Fruit fly (Drosophila melanogaster) whole organism, embryonic: ENCODE measurements around the gene Cbp20.
A peak's percentile ranks its signal among the peaks of the same experiment; 100 is the strongest.

Source experiments
- Aef1 ChIP-seq: fragments of 200-800 bp; sonication (Bioruptor generic); IDR thresholded peaks from 3 replicates; pipeline ENCODE4 v1.3.6; 2022; ENCODE audit warnings: missing biosample characterization, missing genetic modification characterization
- CG10274 ChIP-seq: fragments of 200-800 bp; sonication (Bioruptor generic); optimal IDR thresholded peaks from 3 replicates; lab custom pipeline; 2017; ENCODE audit warnings: missing biosample characterization, mild to moderate bottlenecking, missing genetic modification characterization
- CG10979 ChIP-seq: fragments of 200-800 bp; sonication (Bioruptor generic); optimal IDR thresholded peaks from 2 replicates; lab custom pipeline; 2018; ENCODE audit warnings: missing biosample characterization, mild to moderate bottlenecking, missing genetic modification characterization, moderate library complexity
- CG11085 ChIP-seq: fragments of 200-800 bp; sonication (Bioruptor generic); IDR thresholded peaks from 2 replicates; pipeline ENCODE4 v1.3.6; 2022; ENCODE audit warnings: missing biosample characterization, missing genetic modification characterization
- CG11560 ChIP-seq: fragments of 200-800 bp; sonication (Bioruptor generic); IDR thresholded peaks from 3 replicates; pipeline ENCODE4 v1.3.6; 2022; ENCODE audit warnings: missing biosample characterization, missing genetic modification characterization
- CG12236 ChIP-seq: fragments of 200-800 bp; sonication (Bioruptor generic); optimal IDR thresholded peaks from 2 replicates; lab custom pipeline; 2016; ENCODE audit warnings: missing biosample characterization, missing genetic modification characterization
- CG13296 ChIP-seq: fragments of 200-800 bp; sonication (Bioruptor generic); optimal IDR thresholded peaks from 3 replicates; lab custom pipeline; 2018; ENCODE audit warnings: missing biosample characterization, mild to moderate bottlenecking, missing genetic modification characterization
- CG13624 ChIP-seq: fragments of 200-800 bp; sonication (Bioruptor generic); optimal IDR thresholded peaks from 2 replicates; lab custom pipeline; 2016; ENCODE audit warnings: missing biosample characterization, missing genetic modification characterization
- CG14965 ChIP-seq: fragments of 200-800 bp; sonication (Bioruptor generic); optimal IDR thresholded peaks from 2 replicates; lab custom pipeline; 2016; ENCODE audit warnings: missing biosample characterization, missing genetic modification characterization, borderline replicate concordance
- CG15073 ChIP-seq: fragments of 200-800 bp; sonication (Bioruptor generic); optimal IDR thresholded peaks from 2 replicates; lab custom pipeline; 2016; ENCODE audit warnings: missing biosample characterization, missing genetic modification characterization
- CG17328 ChIP-seq: fragments of 200-800 bp; sonication (Bioruptor generic); IDR thresholded peaks from 2 replicates; pipeline ENCODE4 v1.3.6; 2022; ENCODE audit warnings: missing biosample characterization, missing genetic modification characterization
- CG17829 ChIP-seq: fragments of 200-800 bp; optimal IDR thresholded peaks from 2 replicates; lab custom pipeline; 2019; ENCODE audit warnings: missing biosample characterization, mild to moderate bottlenecking, missing genetic modification characterization, moderate library complexity
- CG2199 ChIP-seq: fragments of 200-800 bp; sonication (Bioruptor generic); IDR thresholded peaks from 3 replicates; pipeline ENCODE4 v1.3.6; 2022; ENCODE audit warnings: missing biosample characterization, missing genetic modification characterization
- CG2889 ChIP-seq: fragments of 200-800 bp; sonication (Bioruptor generic); IDR thresholded peaks from 3 replicates; pipeline ENCODE4 v1.3.6; 2022; ENCODE audit warnings: missing biosample characterization, missing genetic modification characterization
- CG31388 ChIP-seq: fragments of 200-800 bp; sonication (Bioruptor generic); optimal IDR thresholded peaks from 2 replicates; lab custom pipeline; 2016; ENCODE audit warnings: missing biosample characterization, missing genetic modification characterization
- CG34422 ChIP-seq: fragments of 200-800 bp; sonication (Bioruptor generic); IDR thresholded peaks from 3 replicates; pipeline ENCODE4 v1.3.6; 2022; ENCODE audit warnings: missing biosample characterization, missing genetic modification characterization
- CG3726 ChIP-seq: fragments of 200-800 bp; sonication (Bioruptor generic); IDR thresholded peaks from 3 replicates; pipeline ENCODE4, ENCODE4 v1.3.6; 2022; ENCODE audit warnings: missing biosample characterization, missing genetic modification characterization
- CG6689 ChIP-seq: fragments of 200-800 bp; sonication (Bioruptor generic); IDR thresholded peaks from 2 replicates; pipeline ENCODE4 v1.3.6; 2022; ENCODE audit warnings: missing biosample characterization, missing genetic modification characterization
- CG6813 ChIP-seq: fragments of 200-800 bp; sonication (Bioruptor generic); optimal IDR thresholded peaks from 2 replicates; lab custom pipeline; 2017; ENCODE audit warnings: missing biosample characterization, missing genetic modification characterization, mild to moderate bottlenecking, moderate library complexity, missing genetic modification reagents
- CG7745 ChIP-seq: fragments of 200-800 bp; sonication (Bioruptor generic); optimal IDR thresholded peaks from 2 replicates; lab custom pipeline; 2018; ENCODE audit warnings: missing biosample characterization, mild to moderate bottlenecking, missing genetic modification characterization, moderate library complexity
- CG7928 ChIP-seq: fragments of 200-800 bp; sonication (Bioruptor generic); optimal IDR thresholded peaks from 2 replicates; lab custom pipeline; 2017; ENCODE audit warnings: missing biosample characterization, mild to moderate bottlenecking, missing genetic modification characterization
- CG7963 ChIP-seq: fragments of 200-800 bp; sonication (Bioruptor generic); IDR thresholded peaks from 3 replicates; pipeline ENCODE4 v1.3.6; 2022; ENCODE audit warnings: missing biosample characterization, missing genetic modification characterization; ENCODE audit not compliant: partially characterized antibody
- CG8359 ChIP-seq: fragments of 200-800 bp; sonication (Bioruptor generic); optimal IDR thresholded peaks from 2 replicates; lab custom pipeline; 2017; ENCODE audit warnings: missing biosample characterization, mild to moderate bottlenecking, missing genetic modification characterization, borderline replicate concordance
- CG9437 ChIP-seq: fragments of 200-800 bp; sonication (Bioruptor generic); optimal IDR thresholded peaks from 2 replicates; lab custom pipeline; 2018; ENCODE audit warnings: missing biosample characterization, mild to moderate bottlenecking, missing genetic modification characterization
- D19A ChIP-seq: fragments of 200-800 bp; optimal IDR thresholded peaks from 3 replicates; lab custom pipeline; 2019; ENCODE audit warnings: missing biosample characterization, mild to moderate bottlenecking, missing genetic modification characterization, moderate library complexity
- Elba2 ChIP-seq: fragments of 200-800 bp; sonication (Bioruptor generic); optimal IDR thresholded peaks from 3 replicates; lab custom pipeline; 2016; ENCODE audit warnings: missing biosample characterization, missing genetic modification characterization
- Fer3 ChIP-seq: fragments of 200-800 bp; sonication (Bioruptor generic); optimal IDR thresholded peaks from 2 replicates; lab custom pipeline; 2018; ENCODE audit warnings: missing biosample characterization, mild to moderate bottlenecking, missing genetic modification characterization, moderate library complexity
- Gug ChIP-seq: fragments of 200-800 bp; sonication (Bioruptor generic); IDR thresholded peaks from 4 replicates; pipeline ENCODE4 v1.3.6; 2022; ENCODE audit warnings: missing biosample characterization, missing genetic modification characterization
- Hmx ChIP-seq: fragments of 200-800 bp; sonication (Bioruptor generic); optimal IDR thresholded peaks from 2 replicates; lab custom pipeline; 2016; ENCODE audit warnings: missing biosample characterization, missing genetic modification characterization
- Mrtf ChIP-seq: fragments of 200-800 bp; sonication (Bioruptor generic); IDR thresholded peaks from 3 replicates; pipeline ENCODE4 v1.3.6; 2022; ENCODE audit warnings: missing biosample characterization, missing genetic modification characterization
- Neu2 ChIP-seq: fragments of 200-800 bp; sonication (Bioruptor generic); optimal IDR thresholded peaks from 3 replicates; lab custom pipeline; 2016; ENCODE audit warnings: missing biosample characterization, missing genetic modification characterization, borderline replicate concordance
- Nf-YC ChIP-seq: fragments of 200-800 bp; optimal IDR thresholded peaks from 3 replicates; lab custom pipeline; 2019; ENCODE audit warnings: missing biosample characterization, mild to moderate bottlenecking, missing genetic modification characterization, moderate library complexity
- Ptx1 ChIP-seq: fragments of 200-800 bp; sonication (Bioruptor generic); IDR thresholded peaks from 2 replicates; pipeline ENCODE4 v1.3.6; 2022; ENCODE audit warnings: missing biosample characterization, missing genetic modification characterization
- Xrp1 ChIP-seq: fragments of 200-800 bp; sonication (Bioruptor generic); IDR thresholded peaks from 2 replicates; pipeline ENCODE4 v1.3.6; 2022; ENCODE audit warnings: missing biosample characterization, missing genetic modification characterization
- bigmax ChIP-seq: fragments of 200-800 bp; sonication (Bioruptor generic); optimal IDR thresholded peaks from 2 replicates; lab custom pipeline; 2018; ENCODE audit warnings: missing biosample characterization, mild to moderate bottlenecking, missing genetic modification characterization
- bsh ChIP-seq, 2 experiments: fragments of 200-800 bp; sonication (Bioruptor generic); optimal IDR thresholded peaks; 2 replicates each; lab custom pipeline; 2017 to 2018; ENCODE audit warnings: mild to moderate bottlenecking in 2 of 2, missing biosample characterization in 2 of 2, missing genetic modification characterization in 2 of 2, moderate library complexity in 1 of 2
- croc ChIP-seq: fragments of 200-800 bp; sonication (Bioruptor generic); conservative IDR thresholded peaks from 3 replicates; pipeline ENCODE4 v1.3.6; 2022; ENCODE audit warnings: missing biosample characterization, missing genetic modification characterization
- emc ChIP-seq: fragments of 200-800 bp; sonication (Bioruptor generic); optimal IDR thresholded peaks from 2 replicates; lab custom pipeline; 2016; ENCODE audit warnings: missing biosample characterization, missing genetic modification characterization
- fd96Cb ChIP-seq: fragments of 200-800 bp; sonication (Bioruptor generic); optimal IDR thresholded peaks from 2 replicates; lab custom pipeline; 2018; ENCODE audit warnings: missing biosample characterization, mild to moderate bottlenecking, missing genetic modification characterization, moderate library complexity
- hbn ChIP-seq: fragments of 200-800 bp; sonication (Bioruptor generic); IDR thresholded peaks from 2 replicates; pipeline ENCODE4 v1.3.6; 2022; ENCODE audit warnings: missing biosample characterization, missing genetic modification characterization; ENCODE audit not compliant: partially characterized antibody
- hth ChIP-seq: fragments of >200 bp; optimal IDR thresholded peaks from 2 replicates; lab custom pipeline; 2017; ENCODE audit warnings: inconsistent platforms
- jing ChIP-seq: fragments of 200-800 bp; sonication (Bioruptor generic); optimal IDR thresholded peaks from 2 replicates; lab custom pipeline; 2018; ENCODE audit warnings: missing biosample characterization, mild to moderate bottlenecking, missing genetic modification characterization
- mam ChIP-seq: fragments of 200-800 bp; sonication (Bioruptor generic); optimal IDR thresholded peaks from 3 replicates; lab custom pipeline; 2016; ENCODE audit warnings: missing biosample characterization, missing genetic modification characterization
- otp ChIP-seq: fragments of 200-800 bp; sonication (Bioruptor generic); IDR thresholded peaks from 3 replicates; pipeline ENCODE4, ENCODE4 v1.3.6; 2022; ENCODE audit warnings: missing biosample characterization, missing genetic modification characterization
- pros ChIP-seq: fragments of 200-800 bp; sonication (Bioruptor generic); optimal IDR thresholded peaks from 3 replicates; lab custom pipeline; 2019; ENCODE audit warnings: missing biosample characterization, mild to moderate bottlenecking, missing genetic modification characterization, moderate library complexity
- slp2 ChIP-seq: fragments of 200-800 bp; sonication (Bioruptor generic); optimal IDR thresholded peaks from 2 replicates; lab custom pipeline; 2016; ENCODE audit warnings: missing biosample characterization, missing genetic modification characterization
- sna ChIP-seq: fragments of 200-800 bp; sonication (Bioruptor generic); IDR thresholded peaks from 2 replicates; pipeline ENCODE4 v1.3.6; 2022; ENCODE audit warnings: missing biosample characterization, missing genetic modification characterization; ENCODE audit not compliant: partially characterized antibody
- wdn ChIP-seq: fragments of 200-800 bp; sonication (Bioruptor generic); IDR thresholded peaks from 2 replicates; pipeline ENCODE4 v1.3.6; 2022; ENCODE audit warnings: missing biosample characterization, missing genetic modification characterization
- wor ChIP-seq: fragments of 200-800 bp; sonication (Bioruptor generic); IDR thresholded peaks from 2 replicates; pipeline ENCODE4 v1.3.6; 2022; ENCODE audit warnings: missing biosample characterization, missing genetic modification characterization

The Cbp20 gene

dm6 chr3R:18164052-18164722 is at the start of gene Cbp20, which contains the start of gene CG7218 (continued):
- TF ChIP-seq emc (GFP tag; lab: Kevin White, UChicago) (peak; percentile 33), CG34422 (GFP tag; lab: Robert Waterston, UW) (peak; percentile 23; the same call in 2 of the 3 replicates), Gug (GFP tag; lab: Robert Waterston, UW) (peak; percentile 91), D19A (peak; percentile 32), hth (lab: Kevin White, UChicago) (no peak), CG31388 (GFP tag; lab: Kevin White, UChicago) (peak; percentile 29), CG6689 (GFP tag; lab: Robert Waterston, UW) (peak; percentile 65), CG2199 (GFP tag; lab: Robert Waterston, UW) (no peak), Ptx1 (GFP tag; lab: Robert Waterston, UW) (peak; percentile 83), fd96Cb (peak; percentile 19), sna (GFP tag; lab: Robert Waterston, UW) (peak; percentile 89), Aef1 (GFP tag; lab: Robert Waterston, UW) (peak; percentile 69; the same call in 2 of the 3 replicates), Elba2 (peak; percentile 25), jing (no peak), CG17328 (peak; percentile 65), croc (GFP tag; lab: Robert Waterston, UW) (peak; percentile 23; the same call in 1 of the 3 replicates), CG9437 (GFP tag; lab: Kevin White, UChicago) (peak; percentile 73), wor (GFP tag; lab: Robert Waterston, UW) (no peak), CG14965 (no peak), wdn (GFP tag; lab: Robert Waterston, UW) (peak; percentile 64; the same call in 1 of the 2 replicates), CG10979 (tag; lab: Kevin White, UChicago) (peak; percentile 52), CG13624 (GFP tag; lab: Kevin White, UChicago) (peak; percentile 53), Mrtf (GFP tag; lab: Robert Waterston, UW) (peak; percentile 63; the same call in 1 of the 3 replicates), Nf-YC (tag; lab: Kevin White, UChicago) (peak; percentile 68), bsh (GFP tag; optimal IDR thresholded peaks at IDR 0.05; lab: Kevin White, UChicago) (peak in 1 of 2 experiments; percentile 43), mam (GFP tag; lab: Kevin White, UChicago) (peak; percentile 89), CG7745 (tag; lab: Kevin White, UChicago) (no peak), Neu2 (GFP tag; lab: Kevin White, UChicago) (no peak), CG17829 (tag; lab: Kevin White, UChicago) (peak; percentile 75), CG13296 (GFP tag; lab: Kevin White, UChicago) (peak; percentile 61), CG3726 (GFP tag; lab: Robert Waterston, UW) (no peak), bigmax (GFP tag; lab: Kevin White, UChicago) (no peak), CG7963 (peak; percentile 65; the same call in 2 of the 3 replicates), CG11560 (tag; lab: Robert Waterston, UW) (peak; percentile 93), CG6813 (GFP tag; lab: Kevin White, UChicago) (peak; percentile 16), CG10274 (GFP tag; lab: Kevin White, UChicago) (no peak), Xrp1 (GFP tag; lab: Robert Waterston, UW) (peak; percentile 76), Hmx (GFP tag; lab: Kevin White, UChicago) (no peak), CG11085 (GFP tag; lab: Robert Waterston, UW) (peak; percentile 60; the same call in 1 of the 2 replicates), hbn (peak; percentile 76), CG7928 (GFP tag; lab: Kevin White, UChicago) (peak; percentile 21), pros (GFP tag; lab: Kevin White, UChicago) (no peak), Fer3 (tag; lab: Kevin White, UChicago) (peak; percentile 78), CG12236 (no peak), CG15073 (no peak), CG8359 (GFP tag; lab: Kevin White, UChicago) (no peak), otp (GFP tag; lab: Robert Waterston, UW) (peak; percentile 12; the same call in 1 of the 3 replicates), slp2 (GFP tag; lab: Kevin White, UChicago) (peak; percentile 8), CG2889 (GFP tag; lab: Robert Waterston, UW) (peak; percentile 73)
